Fruit fly (Drosophila melanogaster) whole organism, prepupa: ENCODE data around the gene Nepl12.

ENCODE experiments used
- Blimp-1 ChIP-seq: fragments of 200-800 bp; sonication (Bioruptor generic); optimal IDR thresholded peaks from 3 replicates; lab custom pipeline; 2017; ENCODE audit warnings: missing biosample characterization, missing genetic modification characterization, mild to moderate bottlenecking, moderate library complexity, missing genetic modification reagents
- CG11762 ChIP-seq: fragments of 200-800 bp; sonication (Bioruptor generic); optimal IDR thresholded peaks from 3 replicates; lab custom pipeline; 2016; ENCODE audit warnings: missing biosample characterization, missing genetic modification characterization; ENCODE audit not compliant: insufficient read depth
- CG34406 ChIP-seq: fragments of 200-800 bp; sonication (Bioruptor generic); optimal IDR thresholded peaks from 3 replicates; lab custom pipeline; 2016; ENCODE audit warnings: missing biosample characterization, missing genetic modification characterization
- CG6163 ChIP-seq: fragments of 200-800 bp; sonication (Bioruptor generic); IDR thresholded peaks from 3 replicates; pipeline ENCODE4 v1.3.6; 2022; ENCODE audit warnings: missing biosample characterization, missing genetic modification characterization
- CG6854 ChIP-seq: fragments of 200-800 bp; sonication (Bioruptor generic); optimal IDR thresholded peaks from 2 replicates; lab custom pipeline; 2017; ENCODE audit warnings: missing biosample characterization, mild to moderate bottlenecking, missing genetic modification characterization
- CG7368 ChIP-seq: fragments of 200-800 bp; sonication (Bioruptor generic); optimal IDR thresholded peaks from 3 replicates; lab custom pipeline; 2016; ENCODE audit warnings: missing biosample characterization, missing genetic modification characterization
- CG8319 ChIP-seq: fragments of 200-800 bp; sonication (Bioruptor generic); optimal IDR thresholded peaks from 3 replicates; lab custom pipeline; 2016; ENCODE audit warnings: missing biosample characterization, missing genetic modification characterization
- Ets96B ChIP-seq: fragments of 200-800 bp; optimal IDR thresholded peaks from 2 replicates; lab custom pipeline; 2019; ENCODE audit warnings: missing biosample characterization, mild to moderate bottlenecking, missing genetic modification characterization, moderate library complexity
- Smox ChIP-seq: fragments of 200-800 bp; sonication (Bioruptor generic); optimal IDR thresholded peaks from 3 replicates; lab custom pipeline; 2016; ENCODE audit warnings: missing biosample characterization, missing genetic modification characterization
- Sox102F ChIP-seq: fragments of 200-800 bp; sonication (Bioruptor generic); optimal IDR thresholded peaks from 2 replicates; lab custom pipeline; 2016; ENCODE audit warnings: missing biosample characterization, mild to moderate bottlenecking, missing genetic modification characterization
- eg ChIP-seq: fragments of 200-800 bp; sonication (Bioruptor generic); IDR thresholded peaks from 3 replicates; pipeline ENCODE4 v1.3.6; 2022; ENCODE audit warnings: missing biosample characterization, missing genetic modification characterization
- esn ChIP-seq: fragments of 200-800 bp; sonication (Bioruptor generic); optimal IDR thresholded peaks from 2 replicates; lab custom pipeline; 2016; ENCODE audit warnings: missing biosample characterization, mild to moderate bottlenecking, missing genetic modification characterization, moderate library complexity
- fkh ChIP-seq: fragments of 200-800 bp; sonication (Bioruptor generic); optimal IDR thresholded peaks from 3 replicates; lab custom pipeline; 2017; ENCODE audit warnings: missing biosample characterization, mild to moderate bottlenecking, missing genetic modification characterization, moderate library complexity
- salr ChIP-seq, 2 experiments: fragments of 200-800 bp; sonication (Bioruptor generic); optimal IDR thresholded peaks; 3 replicates each; lab custom pipeline; 2016 to 2018; ENCODE audit warnings: missing biosample characterization in 2 of 2, missing genetic modification characterization in 2 of 2, mild to moderate bottlenecking in 1 of 2
- spab ChIP-seq: fragments of 200-800 bp; sonication (Bioruptor generic); optimal IDR thresholded peaks from 2 replicates; lab custom pipeline; 2017; ENCODE audit warnings: missing biosample characterization, mild to moderate bottlenecking, missing genetic modification characterization, missing genetic modification reagents

The Nepl12 gene

dm6 chr3R:9710886-9711285 is 35.6 kb downstream of the Nepl12 start, which contains the start of the genes trbd and dmt:
TSS of gene trbd (minus strand) at chr3R:9711037.
TSS of gene dmt (plus strand) at chr3R:9711142.
- TF ChIP-seq Blimp-1 (GFP tag; lab: Kevin White, UChicago), result peak; percentile 41
- TF ChIP-seq eg (GFP tag; lab: Robert Waterston, UW), result no peak
- TF ChIP-seq CG6163 (GFP tag; lab: Robert Waterston, UW), result no peak
- no peak for TF ChIP-seq Sox102F (GFP tag; lab: Kevin White, UChicago)
- peak; percentile 99 for TF ChIP-seq fkh (GFP tag; lab: Kevin White, UChicago)
- TF ChIP-seq CG34406 (GFP tag; lab: Kevin White, UChicago), result no peak
- TF ChIP-seq CG11762 (GFP tag; lab: Kevin White, UChicago), result no peak
- peak; percentile 75 for TF ChIP-seq CG6854 (GFP tag; lab: Kevin White, UChicago)
- no peak for TF ChIP-seq CG7368
- TF ChIP-seq Ets96B, result no peak
- TF ChIP-seq Smox (GFP tag; lab: Kevin White, UChicago), result no peak
- no peak for TF ChIP-seq CG8319

dm6 chr3R:9725121-9725956 is 50.0 kb downstream of the Nepl12 start, which contains the start of gene hyd:
TSS of gene hyd (minus strand) at chr3R:9725615.
- no peak for TF ChIP-seq spab (GFP tag; lab: Kevin White, UChicago)
- peak; percentile 55 for TF ChIP-seq fkh (GFP tag; lab: Kevin White, UChicago)
- TF ChIP-seq salr (GFP tag; optimal IDR thresholded peaks at IDR 0.05; lab: Kevin White, UChicago), result no peak
- TF ChIP-seq esn (GFP tag; lab: Kevin White, UChicago), result no peak
